Comparison of ENCODE assay signal across 2 worm cellular contexts in genomic region chrIV:7243913-7244312, ce11.
A peak's percentile ranks its signal among the peaks of the same experiment; 100 is the strongest.
TF ChIP-seq lines count a peak whose summit lies in the region.

afmd-1 (plus strand) TSS chrIV:7244228.

TF ChIP-seq in whole organism, L3 larva, 47 proteins besides CTCF, POLR2A, EP300 and RAD21:
- TF ChIP-seq lsy-12 (tag; optimal IDR thresholded peaks at IDR 0.05; lab: Kevin White, UChicago) (no peak), nhr-76 (tag; optimal IDR thresholded peaks at IDR 0.05; lab: Kevin White, UChicago) (peak; percentile 88)

TF ChIP-seq in whole organism, L4 larva, 104 proteins besides CTCF, POLR2A, EP300 and RAD21:
- TF ChIP-seq lin-13 (GFP tag; optimal IDR thresholded peaks at IDR 0.05; lab: Kevin White, UChicago): no peak
- TF ChIP-seq daf-16 (GFP tag; optimal IDR thresholded peaks at IDR 0.05; lab: Kevin White, UChicago): no peak
- peak; percentile 54 for TF ChIP-seq daf-16 (tag; optimal IDR thresholded peaks at IDR 0.05; lab: Kevin White, UChicago)
- no peak for TF ChIP-seq ceh-82 (tag; optimal IDR thresholded peaks at IDR 0.05; lab: Kevin White, UChicago)
- peak; percentile 4 for TF ChIP-seq aha-1 (tag; lab: Kevin White, UChicago)

Comparison
In these comparisons a context has a peak if more than half of its experiments do, and no peak if none do; other contexts are left out.
1. Of the 28 proteins assayed by ChIP-seq in both whole organism, L4 larva and whole organism, L3 larva: peak only in whole organism, L4 larva: none; only in whole organism, L3 larva: nhr-76; in both: none; in neither: 27.